Fruit fly (Drosophila melanogaster): ENCODE measurements around the gene CG9676.

DNA sequence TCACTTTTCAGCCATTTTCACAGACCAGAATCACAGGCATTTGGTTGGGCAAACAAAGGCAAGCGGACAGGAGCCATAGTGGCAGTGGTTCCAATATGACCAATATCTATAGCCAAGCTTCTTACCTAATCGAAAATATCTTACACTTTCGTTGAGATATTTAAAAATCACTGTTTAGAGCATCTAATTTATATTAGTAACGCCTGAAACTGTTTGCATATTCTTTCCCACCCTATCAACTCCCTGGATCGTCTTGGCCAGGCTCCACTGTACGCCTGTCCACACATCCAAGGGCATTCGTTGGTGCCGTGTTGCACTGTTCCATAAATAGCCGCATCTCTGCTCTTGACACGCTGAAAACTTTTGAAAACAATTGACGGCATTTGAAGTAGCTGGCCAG lies 9.5 kb downstream of the CG9676 start:
- no peak for TF ChIP-seq CG8478 (optimal IDR thresholded peaks at IDR 0.05)
- TF ChIP-seq CTCF (optimal IDR thresholded peaks at IDR 0.05) = no peak

Measured in S2 (cell line).